Fruit fly (Drosophila melanogaster): ENCODE measurements around the gene CG32462.
A peak's percentile ranks its signal among the peaks of the same experiment; 100 is the strongest.

Gene CG32462

dm6 chr3L:22871030-22871844 lies 17.9 kb upstream of the CG32462 start:
- no peak for TF ChIP-seq OdsH (GFP tag; optimal IDR thresholded peaks at IDR 0.05)
- TF ChIP-seq salr (GFP tag; optimal IDR thresholded peaks at IDR 0.05): no peak
- TF ChIP-seq Hr38 (GFP tag; optimal IDR thresholded peaks at IDR 0.05): no peak
- TF ChIP-seq ss (GFP tag; optimal IDR thresholded peaks at IDR 0.05): peak; percentile 20 to 22
- no peak for TF ChIP-seq CG16779 (tag; optimal IDR thresholded peaks at IDR 0.05)
- TF ChIP-seq Hr4 (GFP tag; optimal IDR thresholded peaks at IDR 0.05): no peak
- no peak for TF ChIP-seq dac (GFP tag; optimal IDR thresholded peaks at IDR 0.05)
- no peak for TF ChIP-seq CG34406 (GFP tag; optimal IDR thresholded peaks at IDR 0.05)
- TF ChIP-seq achi (GFP tag; optimal IDR thresholded peaks at IDR 0.05): no peak
- TF ChIP-seq CG11902 (GFP tag; optimal IDR thresholded peaks at IDR 0.05): no peak
- TF ChIP-seq CG3032 (tag; optimal IDR thresholded peaks at IDR 0.05): peak; percentile 2
- TF ChIP-seq eg (GFP tag; IDR thresholded peaks at IDR 0.05): no peak
- peak; percentile 16 for TF ChIP-seq CG6808 (GFP tag; optimal IDR thresholded peaks at IDR 0.05)
- peak; percentile 27 for TF ChIP-seq CG1621 (tag; optimal IDR thresholded peaks at IDR 0.05)
- TF ChIP-seq CG8632 (GFP tag; optimal IDR thresholded peaks at IDR 0.05): no peak
- TF ChIP-seq Ets96B (tag; optimal IDR thresholded peaks at IDR 0.05): no peak
- TF ChIP-seq CG6792 (GFP tag; optimal IDR thresholded peaks at IDR 0.05): no peak
- TF ChIP-seq Eip93F (GFP tag; optimal IDR thresholded peaks at IDR 0.05): no peak
- TF ChIP-seq acj6 (GFP tag; optimal IDR thresholded peaks at IDR 0.05): no peak
- TF ChIP-seq vri (GFP tag; optimal IDR thresholded peaks at IDR 0.05): no peak
- no peak for TF ChIP-seq CG6276 (GFP tag; optimal IDR thresholded peaks at IDR 0.05)
- TF ChIP-seq Eip75B (GFP tag; optimal IDR thresholded peaks at IDR 0.05): no peak
- no peak for TF ChIP-seq Sox102F (GFP tag; optimal IDR thresholded peaks at IDR 0.05)
- TF ChIP-seq CG31627 (GFP tag; optimal IDR thresholded peaks at IDR 0.05): no peak
- no peak for TF ChIP-seq Sox15 (GFP tag; optimal IDR thresholded peaks at IDR 0.05)
- no peak for TF ChIP-seq dsx (GFP tag; optimal IDR thresholded peaks at IDR 0.05; ENCODE audit: poor library complexity, severe bottlenecking)
- no peak for TF ChIP-seq Blimp-1 (GFP tag; optimal IDR thresholded peaks at IDR 0.05)
- no peak for TF ChIP-seq CG15336 (GFP tag; IDR thresholded peaks at IDR 0.05)
- TF ChIP-seq Sox14 (GFP tag; optimal IDR thresholded peaks at IDR 0.05): peak; percentile 7
- TF ChIP-seq Gug (GFP tag; IDR thresholded peaks at IDR 0.05): 0 out of 2 replicates have a peak, but pooled peaks have one; percentile 18
- no peak for TF ChIP-seq fkh (GFP tag; optimal IDR thresholded peaks at IDR 0.05)
- no peak for TF ChIP-seq CG10631 (GFP tag; optimal IDR thresholded peaks at IDR 0.05)
- TF ChIP-seq Met (GFP tag; optimal IDR thresholded peaks at IDR 0.05): no peak
- TF ChIP-seq spab (GFP tag; optimal IDR thresholded peaks at IDR 0.05): no peak
- no peak for TF ChIP-seq CG6854 (GFP tag; optimal IDR thresholded peaks at IDR 0.05)
- TF ChIP-seq svp (GFP tag): peak; percentile 97
- no peak for TF ChIP-seq CG32006 (GFP tag; optimal IDR thresholded peaks at IDR 0.05)
- TF ChIP-seq CG4318 (GFP tag; optimal IDR thresholded peaks at IDR 0.05): no peak
- TF ChIP-seq CG8119 (GFP tag; IDR thresholded peaks at IDR 0.05): 0 out of 3 replicates have a peak, but pooled peaks have one; percentile 34
- no peak for TF ChIP-seq CG11294 (GFP tag; IDR thresholded peaks at IDR 0.05)
- TF ChIP-seq Ets21C (GFP tag; optimal IDR thresholded peaks at IDR 0.05): peak; percentile 12
- TF ChIP-seq Eip78C (GFP tag): peak; percentile 42
- TF ChIP-seq Smox (GFP tag; optimal IDR thresholded peaks at IDR 0.05): no peak
- TF ChIP-seq topi (GFP tag; optimal IDR thresholded peaks at IDR 0.05): no peak
- TF ChIP-seq fd85E (GFP tag; optimal IDR thresholded peaks at IDR 0.05): no peak
- no peak for TF ChIP-seq Lpt (GFP tag; optimal IDR thresholded peaks at IDR 0.05)
